Fruit fly (Drosophila melanogaster): ENCODE results near the gene Alg13.

DNA sequence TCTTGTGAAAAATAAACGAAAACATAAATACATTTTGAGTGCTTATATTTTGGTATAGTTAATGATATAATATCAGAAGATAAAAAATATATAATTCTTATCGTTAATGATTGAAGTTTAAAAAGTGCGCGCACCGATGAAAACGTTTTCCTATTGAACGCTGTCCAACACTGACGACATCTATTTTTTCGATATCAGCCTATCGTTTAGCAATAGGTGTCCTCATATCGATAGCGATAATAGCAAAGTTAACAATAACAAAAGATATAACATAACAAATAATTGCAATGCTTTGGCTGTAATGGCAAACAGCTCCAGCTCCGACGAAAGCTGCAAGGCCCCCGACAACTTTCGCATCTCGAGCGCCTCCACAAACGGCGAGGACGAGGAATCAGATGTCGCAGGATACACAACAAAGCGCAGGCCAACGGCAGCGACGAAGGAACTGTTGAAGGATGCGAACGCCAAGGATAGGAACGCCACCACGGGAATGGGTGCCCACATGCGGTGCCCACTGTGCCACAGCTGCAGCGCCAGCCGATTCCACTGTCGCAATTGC, 22.1 kb downstream of the Alg13 start, which contains the start of gene Atg14:
- no peak for TF ChIP-seq EcR (GFP tag; optimal IDR thresholded peaks at IDR 0.05)
- TF ChIP-seq CG8478 (optimal IDR thresholded peaks at IDR 0.05): no peak
- no peak for TF ChIP-seq Dll (optimal IDR thresholded peaks at IDR 0.05)
